Worm (Caenorhabditis elegans) whole organism, late embryonic: Measurements from ENCODE around the gene F32D8.5.

ENCODE experiments used
- mec-3 ChIP-seq: sonication (generic microtip); optimal IDR thresholded peaks from 2 replicates; lab custom pipeline; 2016; ENCODE audit warnings: borderline replicate concordance, missing genetic modification characterization, missing compliant biosample characterization
- sox-4 ChIP-seq: sonication (generic microtip); optimal IDR thresholded peaks from 2 replicates; lab custom pipeline; 2017; ENCODE audit warnings: mild to moderate bottlenecking, missing genetic modification characterization, inconsistent platforms, missing compliant biosample characterization

DNA sequence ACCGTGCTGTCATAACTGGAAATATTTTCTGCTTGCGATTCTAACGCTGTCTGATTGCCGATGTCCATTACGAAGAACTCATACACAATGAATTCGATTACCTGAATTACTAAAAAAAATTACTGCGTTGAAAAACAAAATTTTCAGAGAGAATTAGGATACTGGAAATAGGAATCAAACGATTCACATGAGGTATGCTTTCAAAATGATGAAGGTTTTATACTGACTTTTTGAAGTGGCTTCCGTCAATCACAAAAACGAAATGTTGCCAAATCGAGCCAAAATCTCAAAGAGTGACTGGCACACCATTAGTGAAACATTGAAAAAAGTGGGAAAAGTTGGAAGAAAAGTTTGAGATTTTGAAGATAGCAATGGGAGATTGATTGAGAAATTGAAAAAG, 14.5 kb downstream of the F32D8.5 start, which contains the start of gene zzz-1:
- TF ChIP-seq mec-3 (tag; lab: Kevin White, UChicago) = no peak
- TF ChIP-seq sox-4 (tag; lab: Kevin White, UChicago) = no peak
